Worm (Caenorhabditis elegans): Measurements from ENCODE around the gene F21C10.19.

F21C10.19 gene

DNA sequence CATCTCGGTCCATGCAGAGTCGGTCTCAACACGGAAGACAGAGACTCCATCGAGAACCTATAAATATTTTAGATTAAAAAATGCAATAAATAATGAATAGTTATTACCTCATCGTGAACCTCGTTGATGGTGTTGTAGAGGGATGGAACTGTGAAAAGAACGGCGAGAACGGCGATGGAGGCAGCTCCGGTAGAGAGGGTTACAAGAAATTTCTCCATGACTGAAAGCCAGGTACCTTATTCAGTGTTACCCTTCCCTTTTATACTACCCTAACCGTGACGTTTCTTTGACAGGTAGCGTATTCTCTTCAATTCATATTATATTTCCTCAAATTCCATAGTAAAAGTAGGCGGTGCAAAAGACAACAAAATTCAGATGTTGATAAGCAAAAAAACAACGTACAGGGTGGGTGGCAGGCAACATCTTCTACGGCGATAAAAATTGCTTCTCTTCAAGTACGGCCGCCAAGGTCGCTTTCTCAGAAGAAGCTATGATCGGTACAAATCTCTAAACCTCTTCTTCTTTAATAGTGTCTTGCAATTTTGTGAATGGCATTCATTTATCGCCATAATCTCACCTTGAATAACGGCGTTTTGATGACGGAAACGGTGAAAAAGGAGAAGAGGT lies 34.3 kb downstream of the F21C10.19 start, which contains the start of gene col-10 (continued):
- TF ChIP-seq mep-1 (tag; optimal IDR thresholded peaks at IDR 0.05) = peak; percentile 26
- no peak for TF ChIP-seq skn-1 (tag; optimal IDR thresholded peaks at IDR 0.05)
- TF ChIP-seq lsy-2 (tag; optimal IDR thresholded peaks at IDR 0.05) = peak in 1 of 2 experiments; percentile 7
- TF ChIP-seq ama-1 (optimal IDR thresholded peaks at IDR 0.05) = peak; percentile 81
- peak; percentile 71 for TF ChIP-seq nhr-71 (tag; optimal IDR thresholded peaks at IDR 0.05)
- TF ChIP-seq hlh-4 (tag; optimal IDR thresholded peaks at IDR 0.05) = no peak
- TF ChIP-seq ces-1 (GFP tag; optimal IDR thresholded peaks at IDR 0.05) = no peak

ce11 chrV:9166306-9166705 lies 35.4 kb downstream of the F21C10.19 start:
- TF ChIP-seq sox-4 (tag; optimal IDR thresholded peaks at IDR 0.05) = no peak
- peak; percentile 32 for TF ChIP-seq mep-1 (tag; optimal IDR thresholded peaks at IDR 0.05)
- no peak for TF ChIP-seq lin-39 (tag; optimal IDR thresholded peaks at IDR 0.05)
- TF ChIP-seq nhr-20 (tag; optimal IDR thresholded peaks at IDR 0.05) = peak; percentile 57
- TF ChIP-seq F16B12.6 (tag; optimal IDR thresholded peaks at IDR 0.05) = no peak
- peak in 1 of 6 experiments; percentile 35 for TF ChIP-seq elt-3 (tag; optimal IDR thresholded peaks at IDR 0.05)
- TF ChIP-seq nhr-71 (tag; optimal IDR thresholded peaks at IDR 0.05) = peak; percentile 46
- TF ChIP-seq C16A3.4 (tag; optimal IDR thresholded peaks at IDR 0.05) = peak; percentile 12
- TF ChIP-seq nhr-47 (tag; optimal IDR thresholded peaks at IDR 0.05) = peak; percentile 13
- TF ChIP-seq rnt-1 (tag; optimal IDR thresholded peaks at IDR 0.05) = peak; percentile 37
- TF ChIP-seq ceh-82 (tag; optimal IDR thresholded peaks at IDR 0.05) = peak in 1 of 3 experiments; percentile 12
- TF ChIP-seq nhr-90 (tag; optimal IDR thresholded peaks at IDR 0.05; ENCODE audit: poor library complexity) = peak; percentile 33
- no peak for TF ChIP-seq C04F5.9 (tag; optimal IDR thresholded peaks at IDR 0.05)
- TF ChIP-seq nhr-85 (tag) = peak; percentile 89
- TF ChIP-seq snu-23 (GFP tag; optimal IDR thresholded peaks at IDR 0.05) = peak; percentile 43
- TF ChIP-seq grh-1 (GFP tag; IDR thresholded peaks at IDR 0.05) = peak; percentile 34
- TF ChIP-seq blmp-1 (tag; optimal IDR thresholded peaks at IDR 0.05) = peak; percentile 22
- peak; percentile 84 for TF ChIP-seq lin-14 (GFP tag; optimal IDR thresholded peaks at IDR 0.05)
- peak; percentile 35 for TF ChIP-seq irx-1 (tag; optimal IDR thresholded peaks at IDR 0.05)
- TF ChIP-seq lsy-2 (tag; optimal IDR thresholded peaks at IDR 0.05) = peak in 1 of 2 experiments; percentile 19

DNA sequence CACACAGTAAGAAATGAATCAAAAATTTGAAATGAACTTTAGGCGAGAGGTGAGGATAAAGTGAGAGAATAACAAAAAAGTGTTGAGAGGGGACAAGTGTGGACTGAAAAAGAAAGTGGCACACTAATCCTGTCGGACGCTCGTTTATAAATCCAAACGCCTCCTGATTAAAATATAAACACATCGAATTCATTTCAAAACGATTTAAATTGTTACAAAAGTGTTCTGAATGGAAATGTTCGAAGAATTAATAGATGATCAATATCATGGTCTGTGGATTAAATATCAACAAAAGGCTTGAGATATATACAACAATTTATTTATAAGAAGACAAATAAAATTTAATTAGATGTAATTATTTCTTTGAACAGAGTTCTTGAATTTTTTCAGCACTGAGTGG lies 37.2 kb downstream of the F21C10.19 start, which contains the start of gene B0222.11:
Gene B0222.11, minus strand, starts transcription at position 101 of the 400 bp plus-strand sequence.
- no peak for TF ChIP-seq nhr-12 (tag; optimal IDR thresholded peaks at IDR 0.05)
- no peak for TF ChIP-seq elt-2 (tag; optimal IDR thresholded peaks at IDR 0.05)
- TF ChIP-seq isw-1 (GFP tag; IDR thresholded peaks at IDR 0.05) = no peak
- no peak for TF ChIP-seq ceh-90 (tag; optimal IDR thresholded peaks at IDR 0.05)
- no peak for TF ChIP-seq pqm-1 (tag; optimal IDR thresholded peaks at IDR 0.05)
- TF ChIP-seq nhr-71 (tag; optimal IDR thresholded peaks at IDR 0.05) = no peak
- TF ChIP-seq unc-86 (tag; optimal IDR thresholded peaks at IDR 0.05) = no peak
- no peak for TF ChIP-seq mab-9 (GFP tag; IDR thresholded peaks at IDR 0.05)
- no peak for TF ChIP-seq aly-2 (tag; optimal IDR thresholded peaks at IDR 0.05)
- TF ChIP-seq xbp-1 (tag; optimal IDR thresholded peaks at IDR 0.05) = no peak

DNA sequence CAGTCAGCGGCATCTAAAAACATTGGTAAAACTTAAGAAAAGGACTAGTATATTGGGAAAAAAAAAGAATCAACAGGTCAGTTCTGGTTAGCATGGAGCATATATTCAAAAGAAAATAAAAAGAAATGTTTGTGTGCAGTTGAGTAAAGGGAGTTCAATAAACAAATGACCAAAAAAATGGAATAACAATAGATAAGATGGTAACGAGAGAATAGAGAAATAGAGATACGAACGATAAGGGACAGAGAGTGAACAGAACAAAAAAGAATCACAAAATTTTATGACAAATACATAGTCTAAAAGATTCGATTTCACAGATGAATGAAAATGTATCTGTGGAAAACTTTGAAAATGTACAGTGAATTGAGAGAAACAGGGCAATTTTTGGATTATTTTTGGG lies 42.1 kb downstream of the F21C10.19 start, which contains the start of gene gad-3:
Gene gad-3, minus strand, starts transcription at position 17 of the 400 bp plus-strand sequence.
- TF ChIP-seq lin-14 (GFP tag; optimal IDR thresholded peaks at IDR 0.05) (peak; percentile 41), ces-1 (GFP tag; optimal IDR thresholded peaks at IDR 0.05) (no peak), zag-1 (tag; optimal IDR thresholded peaks at IDR 0.05) (no peak), fkh-4 (tag; optimal IDR thresholded peaks at IDR 0.05; ENCODE audit: borderline replicate concordance) (no peak), lin-35 (GFP tag; optimal IDR thresholded peaks at IDR 0.05) (no peak), sup-37 (GFP tag; optimal IDR thresholded peaks at IDR 0.05) (no peak), C16A3.4 (tag; optimal IDR thresholded peaks at IDR 0.05) (no peak), unc-130 (tag; optimal IDR thresholded peaks at IDR 0.05) (no peak), tlp-1 (tag; optimal IDR thresholded peaks at IDR 0.05) (no peak), unc-86 (tag; optimal IDR thresholded peaks at IDR 0.05) (no peak), hlh-4 (tag; optimal IDR thresholded peaks at IDR 0.05) (no peak), nhr-77 (tag; optimal IDR thresholded peaks at IDR 0.05) (no peak), nhr-85 (tag) (peak; percentile 41), elt-2 (tag; optimal IDR thresholded peaks at IDR 0.05) (peak; percentile 52), dpl-1 (GFP tag; optimal IDR thresholded peaks at IDR 0.05) (no peak), blmp-1 (tag; optimal IDR thresholded peaks at IDR 0.05) (peak; percentile 7), zip-4 (GFP tag; optimal IDR thresholded peaks at IDR 0.05) (no peak)

Measured in whole organism, L1 larva.